Worm (Caenorhabditis elegans): ENCODE results near the gene nhr-222.

DNA sequence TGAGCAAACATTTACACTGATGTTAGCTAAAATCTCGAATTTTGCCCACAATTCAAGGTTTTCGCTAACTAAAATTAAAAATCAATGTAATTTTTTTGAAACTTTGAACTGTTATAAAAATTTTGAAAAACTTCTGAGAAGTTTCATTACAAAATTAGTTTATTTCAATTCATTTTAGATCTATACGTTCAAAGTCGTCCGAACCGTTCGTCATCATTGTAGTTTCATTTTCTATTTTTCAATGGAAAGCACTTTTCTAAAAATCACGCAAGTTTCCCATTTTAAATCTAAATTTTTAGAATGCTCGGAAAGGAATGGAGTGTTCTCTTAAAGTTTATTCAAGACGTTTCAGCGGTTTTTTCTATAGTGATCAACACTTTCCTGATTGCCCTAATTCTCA is 33.4 kb downstream of the nhr-222 start, which contains the start of gene str-228:
- TF ChIP-seq snpc-4 (GFP tag; optimal IDR thresholded peaks at IDR 0.05) = no peak
- TF ChIP-seq snpc-4 (tag; optimal IDR thresholded peaks at IDR 0.05) = no peak
- no peak for TF ChIP-seq madf-8 (GFP tag; conservative IDR thresholded peaks at IDR 0.05)
- TF ChIP-seq ceh-58 (GFP tag; IDR thresholded peaks at IDR 0.05) = no peak
- no peak for TF ChIP-seq unc-62 (GFP tag; optimal IDR thresholded peaks at IDR 0.05)
- TF ChIP-seq somi-1 (GFP tag; optimal IDR thresholded peaks at IDR 0.05) = no peak
- no peak for TF ChIP-seq F55B11.4 (tag; optimal IDR thresholded peaks at IDR 0.05; ENCODE audit: borderline replicate concordance, insufficient read depth)
- no peak for TF ChIP-seq dpl-1 (GFP tag; optimal IDR thresholded peaks at IDR 0.05)
- TF ChIP-seq mxl-1 (tag; optimal IDR thresholded peaks at IDR 0.05) = no peak
- TF ChIP-seq B0336.3 (GFP tag; IDR thresholded peaks at IDR 0.05) = no peak
- no peak for TF ChIP-seq zim-3 (tag; optimal IDR thresholded peaks at IDR 0.05)
- TF ChIP-seq snpc-1.1 (tag; optimal IDR thresholded peaks at IDR 0.05; ENCODE audit: insufficient read depth) = no peak
- no peak for TF ChIP-seq nfya-1 (tag; optimal IDR thresholded peaks at IDR 0.05; ENCODE audit: borderline replicate concordance, insufficient read depth)
- no peak for TF ChIP-seq ama-1 (optimal IDR thresholded peaks at IDR 0.05)
- TF ChIP-seq ama-1 (GFP tag; optimal IDR thresholded peaks at IDR 0.05) = no peak
